Worm (Caenorhabditis elegans) whole organism, L3 larva: Measurements from ENCODE around the gene F19G12.4.

Experiments used
- ceh-28 ChIP-seq: fragments of 150-350 bp; optimal IDR thresholded peaks from 2 replicates; lab custom pipeline; 2014; ENCODE audit warnings: missing biosample characterization, missing genetic modification reagents, missing genetic modification characterization
- ceh-82 ChIP-seq: fragments of 150-350 bp; optimal IDR thresholded peaks from 2 replicates; lab custom pipeline; 2014; ENCODE audit warnings: missing biosample characterization, missing genetic modification characterization
- ceh-9 ChIP-seq: sonication (generic microtip); optimal IDR thresholded peaks from 2 replicates; lab custom pipeline; 2018; ENCODE audit warnings: missing biosample characterization, missing genetic modification characterization
- daf-12 ChIP-seq: fragments of 150-350 bp; optimal IDR thresholded peaks from 2 replicates; lab custom pipeline; 2014; ENCODE audit warnings: missing biosample characterization, missing genetic modification reagents, missing genetic modification characterization
- egl-27 ChIP-seq: sonication (generic microtip); optimal IDR thresholded peaks from 4 replicates; lab custom pipeline; 2017; ENCODE audit warnings: missing biosample characterization, missing genetic modification reagents, missing genetic modification characterization
- egl-5 ChIP-seq: fragments of 150-350 bp; optimal IDR thresholded peaks from 2 replicates; lab custom pipeline; 2017; ENCODE audit warnings: missing biosample characterization, missing genetic modification reagents, missing genetic modification characterization, inconsistent platforms
- elt-2 ChIP-seq: sonication (generic microtip); optimal IDR thresholded peaks from 2 replicates; lab custom pipeline; 2016; ENCODE audit warnings: missing genetic modification reagents, mild to moderate bottlenecking, missing genetic modification characterization, missing compliant biosample characterization
- elt-3 ChIP-seq, 3 experiments: fragments of 150-350 bp in 1 of 3; sonication (generic microtip) in 2 of 3; optimal IDR thresholded peaks; 2 replicates in 2 of 3; 4 replicates in 1 of 3; lab custom pipeline; 2014 to 2017; ENCODE audit warnings: missing biosample characterization in 3 of 3, missing genetic modification characterization in 3 of 3
- fkh-10 ChIP-seq: sonication (generic microtip); optimal IDR thresholded peaks from 2 replicates; lab custom pipeline; 2017; ENCODE audit warnings: missing biosample characterization, missing genetic modification reagents, missing genetic modification characterization
- fkh-2 ChIP-seq: fragments of 150-350 bp; optimal IDR thresholded peaks from 2 replicates; lab custom pipeline; 2014; ENCODE audit warnings: missing biosample characterization, missing genetic modification reagents, missing genetic modification characterization
- hmg-11 ChIP-seq: sonication (generic microtip); optimal IDR thresholded peaks from 2 replicates; lab custom pipeline; 2016; ENCODE audit warnings: missing genetic modification characterization, missing compliant biosample characterization
- jun-1 ChIP-seq: fragments of 150-350 bp; optimal IDR thresholded peaks from 2 replicates; lab custom pipeline; 2014; ENCODE audit warnings: missing biosample characterization, missing genetic modification reagents, missing genetic modification characterization
- lin-15B ChIP-seq: fragments of 150-350 bp; optimal IDR thresholded peaks from 2 replicates; lab custom pipeline; 2014; ENCODE audit warnings: missing biosample characterization, missing genetic modification characterization
- lin-39 ChIP-seq: fragments of 150-350 bp; optimal IDR thresholded peaks from 2 replicates; lab custom pipeline; 2018; ENCODE audit warnings: missing biosample characterization, missing genetic modification reagents, missing genetic modification characterization
- lsy-12 ChIP-seq: sonication (generic microtip); optimal IDR thresholded peaks from 2 replicates; lab custom pipeline; 2016; ENCODE audit warnings: mild to moderate bottlenecking, missing genetic modification characterization, missing compliant biosample characterization
- mdl-1 ChIP-seq: fragments of 150-350 bp; optimal IDR thresholded peaks from 2 replicates; lab custom pipeline; 2014; ENCODE audit warnings: missing biosample characterization, missing genetic modification characterization
- nfya-1 ChIP-seq: sonication (generic microtip); optimal IDR thresholded peaks from 2 replicates; lab custom pipeline; 2017; ENCODE audit warnings: missing genetic modification characterization, mild to moderate bottlenecking, missing compliant biosample characterization, antibody characterized with exemption, moderate library complexity; ENCODE audit not compliant: insufficient read depth
- nhr-11 ChIP-seq: fragments of 150-350 bp; optimal IDR thresholded peaks from 2 replicates; lab custom pipeline; 2014; ENCODE audit warnings: missing biosample characterization, missing genetic modification characterization
- nhr-12 ChIP-seq: fragments of 150-350 bp; optimal IDR thresholded peaks from 2 replicates; lab custom pipeline; 2014; ENCODE audit warnings: missing biosample characterization, missing genetic modification characterization
- nhr-23 ChIP-seq: fragments of 150-350 bp; optimal IDR thresholded peaks from 2 replicates; lab custom pipeline; 2014; ENCODE audit warnings: missing biosample characterization, missing genetic modification reagents, missing genetic modification characterization
- nhr-237 ChIP-seq: fragments of 150-350 bp; optimal IDR thresholded peaks from 2 replicates; lab custom pipeline; 2014; ENCODE audit warnings: missing biosample characterization, missing genetic modification characterization
- nhr-25 ChIP-seq: sonication (generic microtip); optimal IDR thresholded peaks from 2 replicates; lab custom pipeline; 2017; ENCODE audit warnings: missing biosample characterization, missing genetic modification characterization
- nhr-28 ChIP-seq: fragments of 150-350 bp; optimal IDR thresholded peaks from 2 replicates; lab custom pipeline; 2014; ENCODE audit warnings: missing biosample characterization, missing genetic modification characterization
- nhr-43 ChIP-seq: sonication (generic microtip); optimal IDR thresholded peaks from 2 replicates; lab custom pipeline; 2016; ENCODE audit warnings: mild to moderate bottlenecking, missing genetic modification characterization, missing compliant biosample characterization; ENCODE audit not compliant: poor library complexity, severe bottlenecking
- nhr-76 ChIP-seq: fragments of 150-350 bp; sonication (generic microtip); optimal IDR thresholded peaks from 5 replicates; lab custom pipeline; 2014; ENCODE audit warnings: missing biosample characterization, missing genetic modification characterization
- nhr-77 ChIP-seq: fragments of 150-350 bp; optimal IDR thresholded peaks from 2 replicates; lab custom pipeline; 2014; ENCODE audit warnings: missing biosample characterization, missing genetic modification characterization
- pha-4 ChIP-seq: fragments of 150-350 bp; optimal IDR thresholded peaks from 2 replicates; lab custom pipeline; 2014; ENCODE audit warnings: missing biosample characterization, missing genetic modification reagents, missing genetic modification characterization
- skn-1 ChIP-seq: fragments of 150-350 bp; optimal IDR thresholded peaks from 2 replicates; lab custom pipeline; 2014; ENCODE audit warnings: missing biosample characterization, missing genetic modification characterization
- tbx-2 ChIP-seq: sonication (generic microtip); optimal IDR thresholded peaks from 2 replicates; lab custom pipeline; 2016; ENCODE audit warnings: mild to moderate bottlenecking, missing genetic modification characterization, missing compliant biosample characterization
- unc-39 ChIP-seq: sonication (generic microtip); optimal IDR thresholded peaks from 4 replicates; lab custom pipeline; 2017; ENCODE audit warnings: missing biosample characterization, missing genetic modification characterization
- unc-62 ChIP-seq: fragments of 150-350 bp; sonication (generic microtip); optimal IDR thresholded peaks from 4 replicates; lab custom pipeline; 2014; ENCODE audit warnings: missing biosample characterization, missing genetic modification reagents, missing genetic modification characterization
- ztf-4 ChIP-seq: fragments of 150-350 bp; optimal IDR thresholded peaks from 2 replicates; lab custom pipeline; 2014; ENCODE audit warnings: missing biosample characterization, missing genetic modification characterization

The F19G12.4 gene

DNA sequence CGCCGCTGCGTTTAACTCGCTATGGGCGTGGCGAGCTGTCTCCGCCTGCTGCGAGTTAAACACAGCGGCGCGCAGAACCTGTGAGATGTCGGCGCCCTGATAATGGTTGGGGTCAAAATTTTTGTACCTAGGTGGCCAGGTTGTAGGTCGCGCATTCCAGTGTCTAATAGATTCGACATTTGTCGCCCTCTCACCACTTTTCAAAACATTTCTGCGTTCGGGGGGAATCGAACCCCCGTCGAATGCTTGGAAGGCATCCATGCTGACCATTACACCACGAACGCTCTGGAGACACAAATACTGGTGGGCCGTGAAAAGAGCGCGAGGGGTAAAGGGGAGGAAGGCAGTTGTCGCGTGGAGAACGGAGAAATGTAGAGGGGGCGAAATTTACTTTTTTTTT lies 37.7 kb upstream of the F19G12.4 start:
- peak; percentile 16 for TF ChIP-seq nhr-77 (tag; lab: Kevin White, UChicago)
- TF ChIP-seq jun-1 (tag; lab: Kevin White, UChicago): peak; percentile 44
- peak; percentile 81 for TF ChIP-seq tbx-2 (tag; lab: Kevin White, UChicago)
- peak; percentile 29 for TF ChIP-seq ceh-28 (tag; lab: Kevin White, UChicago)
- peak; percentile 47 for TF ChIP-seq nhr-23 (tag; lab: Kevin White, UChicago)
- TF ChIP-seq skn-1 (tag; lab: Kevin White, UChicago): no peak
- TF ChIP-seq nfya-1 (tag; lab: Kevin White, UChicago): peak; percentile 34
- TF ChIP-seq lin-15B (tag; lab: Kevin White, UChicago): no peak
- TF ChIP-seq lin-39 (tag; lab: Kevin White, UChicago): no peak
- peak; percentile 53 for TF ChIP-seq pha-4 (tag; lab: Kevin White, UChicago)
- TF ChIP-seq ceh-9: no peak
- TF ChIP-seq lsy-12 (tag; lab: Kevin White, UChicago): peak; percentile 2
- TF ChIP-seq egl-5 (tag; lab: Kevin White, UChicago): peak; percentile 48
- TF ChIP-seq nhr-12 (tag; lab: Kevin White, UChicago): no peak
- TF ChIP-seq nhr-43: peak; percentile 76
- peak; percentile 32 for TF ChIP-seq elt-2 (tag; lab: Kevin White, UChicago)
- peak; percentile 53 for TF ChIP-seq nhr-25 (tag; lab: Kevin White, UChicago)
- TF ChIP-seq hmg-11 (tag; lab: Kevin White, UChicago): peak; percentile 90

ce11 chrX:1381565-1381964 lies 35.5 kb upstream of the F19G12.4 start, which contains the start of gene F56C3.10:
Gene F56C3.10, minus strand, starts transcription at chrX:1381665.
- TF ChIP-seq egl-5 (tag; lab: Kevin White, UChicago) (no peak), nhr-77 (tag; lab: Kevin White, UChicago) (no peak), elt-3 (tag; optimal IDR thresholded peaks at IDR 0.05; lab: Kevin White, UChicago) (no peak), ztf-4 (tag; lab: Kevin White, UChicago) (no peak), nhr-237 (tag; lab: Kevin White, UChicago) (no peak), nhr-11 (tag; lab: Kevin White, UChicago) (no peak), unc-39 (no peak), mdl-1 (tag; lab: Kevin White, UChicago) (no peak), fkh-2 (tag; lab: Kevin White, UChicago) (no peak), lsy-12 (tag; lab: Kevin White, UChicago) (no peak), ceh-9 (no peak), egl-27 (tag; lab: Kevin White, UChicago) (no peak), nfya-1 (tag; lab: Kevin White, UChicago) (no peak), fkh-10 (GFP tag; lab: Kevin White, UChicago) (no peak), unc-62 (GFP tag; lab: Kevin White, UChicago) (no peak), lin-39 (tag; lab: Kevin White, UChicago) (no peak), hmg-11 (tag; lab: Kevin White, UChicago) (no peak)

DNA sequence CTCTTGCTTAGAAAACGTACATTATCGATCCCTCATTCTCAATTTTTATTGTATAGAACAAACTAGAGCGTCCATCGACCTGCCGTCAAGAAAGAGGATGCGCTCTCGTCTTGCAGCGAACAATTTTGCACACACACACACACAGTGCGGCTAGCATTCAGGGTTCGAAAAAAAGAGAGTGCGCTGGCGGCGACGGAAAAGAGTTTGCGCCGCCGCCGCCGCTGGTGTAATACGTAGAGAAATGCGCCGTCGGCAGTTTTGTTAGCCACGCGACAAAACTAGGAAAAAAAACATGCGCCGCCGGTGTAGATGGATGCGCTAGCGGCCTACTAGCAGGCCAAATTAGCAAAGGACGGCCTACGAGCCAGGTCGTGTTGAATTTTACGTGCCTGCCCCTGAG lies 33.6 kb upstream of the F19G12.4 start:
- TF ChIP-seq pha-4 (tag; lab: Kevin White, UChicago): no peak
- TF ChIP-seq ceh-9: no peak
- no peak for TF ChIP-seq ceh-82 (tag; lab: Kevin White, UChicago)

DNA sequence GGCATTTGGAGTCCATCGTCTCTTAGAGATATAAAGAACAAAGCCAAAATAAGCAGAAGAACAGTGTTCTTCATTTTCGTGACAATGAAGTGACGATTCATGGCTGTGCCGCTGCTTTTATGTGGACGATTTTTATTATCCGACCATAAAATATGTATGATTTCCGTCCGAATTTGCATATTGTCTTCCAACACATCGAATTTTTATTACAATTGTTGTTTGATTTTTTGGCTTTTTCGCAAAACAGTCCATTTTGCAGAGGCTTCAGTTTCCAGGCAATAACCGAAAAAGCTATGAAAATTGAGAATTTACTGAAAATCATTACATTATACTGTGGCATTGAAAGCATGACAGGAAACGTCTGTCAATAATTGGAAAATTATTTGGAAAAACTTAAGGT lies 32.6 kb upstream of the F19G12.4 start, which contains the start of gene F56C3.8:
Gene F56C3.8 (minus strand): TSS at position 101 of the 400 bp plus-strand sequence.
- TF ChIP-seq nhr-25 (tag; lab: Kevin White, UChicago): no peak
- no peak for TF ChIP-seq unc-39
- TF ChIP-seq unc-62 (GFP tag; lab: Kevin White, UChicago): no peak
- TF ChIP-seq nfya-1 (tag; lab: Kevin White, UChicago): no peak
- TF ChIP-seq nhr-76 (tag; lab: Kevin White, UChicago): no peak
- TF ChIP-seq nhr-12 (tag; lab: Kevin White, UChicago): no peak
- no peak for TF ChIP-seq jun-1 (tag; lab: Kevin White, UChicago)
- no peak for TF ChIP-seq daf-12 (tag; lab: Kevin White, UChicago)
- TF ChIP-seq nhr-28: no peak
- no peak for TF ChIP-seq egl-27 (tag; lab: Kevin White, UChicago)
- TF ChIP-seq ceh-28 (tag; lab: Kevin White, UChicago): no peak
- TF ChIP-seq, all 47 proteins: peak for 0
